Worm (Caenorhabditis elegans) whole organism, young adult: ENCODE data around the gene pmp-2.

ENCODE experiments used
- B0019.2 ChIP-seq: fragments of 200-800 bp; sonication (Bioruptor generic); conservative IDR thresholded peaks from 2 replicates; pipeline ENCODE4 v1.3.6; 2022; ENCODE audit warnings: missing genetic modification reagents, missing genetic modification characterization, missing compliant biosample characterization
- B0035.1 ChIP-seq: sonication (generic microtip); optimal IDR thresholded peaks from 2 replicates; lab custom pipeline; 2016; ENCODE audit warnings: missing genetic modification characterization, mild to moderate bottlenecking, missing compliant biosample characterization, missing genotype, missing genetic modification reagents
- B0261.1 ChIP-seq: sonication (generic microtip); optimal IDR thresholded peaks from 2 replicates; lab custom pipeline; 2016; ENCODE audit warnings: mild to moderate bottlenecking, missing genetic modification characterization, moderate library complexity, missing compliant biosample characterization
- ama-1 ChIP-seq, 3 experiments: fragments of 150-350 bp in 1 of 3; sonication (generic microtip) in 2 of 3; optimal IDR thresholded peaks; 2 replicates each; lab custom pipeline; 2014 to 2018; ENCODE audit warnings: missing biosample characterization in 2 of 3, missing genetic modification characterization in 2 of 3, missing genetic modification reagents in 2 of 3
- atf-7 ChIP-seq: sonication (generic microtip); optimal IDR thresholded peaks from 2 replicates; lab custom pipeline; 2017; ENCODE audit warnings: mild to moderate bottlenecking, missing genetic modification characterization, missing compliant biosample characterization
- bed-1 ChIP-seq: fragments of 200-800 bp; sonication (Bioruptor generic); IDR thresholded peaks from 2 replicates; pipeline ENCODE4 v1.3.6; 2022; ENCODE audit warnings: missing genetic modification reagents, missing genetic modification characterization, missing compliant biosample characterization
- dpff-1 ChIP-seq: sonication (generic microtip); optimal IDR thresholded peaks from 2 replicates; lab custom pipeline; 2017; ENCODE audit warnings: mild to moderate bottlenecking, missing genetic modification characterization, missing compliant biosample characterization
- ets-4 ChIP-seq: fragments of 200-800 bp; sonication (Bioruptor generic); optimal IDR thresholded peaks from 2 replicates; lab custom pipeline; 2018; ENCODE audit warnings: mild to moderate bottlenecking, missing genetic modification characterization, missing compliant biosample characterization
- mel-28 ChIP-seq: sonication (generic microtip); optimal IDR thresholded peaks from 2 replicates; lab custom pipeline; 2016; ENCODE audit warnings: borderline replicate concordance, mild to moderate bottlenecking, missing genetic modification characterization, missing compliant biosample characterization
- nfya-2 ChIP-seq: fragments of 200-800 bp; sonication (Bioruptor generic); IDR thresholded peaks from 2 replicates; pipeline ENCODE4 v1.3.6; 2022; ENCODE audit warnings: missing genetic modification reagents, missing genetic modification characterization, missing compliant biosample characterization
- rcor-1 ChIP-seq: fragments of 200-800 bp; sonication (Bioruptor generic); IDR thresholded peaks from 2 replicates; pipeline ENCODE4 v1.3.6; 2022; ENCODE audit warnings: missing genetic modification reagents, missing genetic modification characterization, missing compliant biosample characterization
- rec-8 ChIP-seq, 2 experiments: sonication (generic microtip); optimal IDR thresholded peaks; 2 replicates each; lab custom pipeline; 2016; ENCODE audit warnings: mild to moderate bottlenecking in 2 of 2, missing genetic modification characterization in 2 of 2, missing genetic modification reagents in 2 of 2, missing genotype in 2 of 2, missing biosample characterization in 1 of 2, missing compliant biosample characterization in 1 of 2, moderate library complexity in 1 of 2
- rpc-1 ChIP-seq, 2 experiments: fragments of 150-350 bp in 1 of 2; sonication (generic microtip) in 1 of 2; optimal IDR thresholded peaks; 2 replicates each; lab custom pipeline; 2014 to 2018; ENCODE audit warnings: missing biosample characterization in 1 of 2, missing genetic modification characterization in 1 of 2, missing genetic modification reagents in 1 of 2, missing genotype in 1 of 2
- snpc-4 ChIP-seq, 5 experiments: fragments of 150-350 bp in 1 of 5; sonication (generic microtip) in 4 of 5; optimal IDR thresholded peaks; 2 replicates each; lab custom pipeline; 2014 to 2018; ENCODE audit warnings: missing genetic modification characterization in 5 of 5, missing biosample characterization in 3 of 5, antibody characterized with exemption in 2 of 5, mild to moderate bottlenecking in 2 of 5, missing compliant biosample characterization in 2 of 5, missing genotype in 2 of 5, moderate library complexity in 2 of 5, missing genetic modification reagents in 1 of 5

DNA sequence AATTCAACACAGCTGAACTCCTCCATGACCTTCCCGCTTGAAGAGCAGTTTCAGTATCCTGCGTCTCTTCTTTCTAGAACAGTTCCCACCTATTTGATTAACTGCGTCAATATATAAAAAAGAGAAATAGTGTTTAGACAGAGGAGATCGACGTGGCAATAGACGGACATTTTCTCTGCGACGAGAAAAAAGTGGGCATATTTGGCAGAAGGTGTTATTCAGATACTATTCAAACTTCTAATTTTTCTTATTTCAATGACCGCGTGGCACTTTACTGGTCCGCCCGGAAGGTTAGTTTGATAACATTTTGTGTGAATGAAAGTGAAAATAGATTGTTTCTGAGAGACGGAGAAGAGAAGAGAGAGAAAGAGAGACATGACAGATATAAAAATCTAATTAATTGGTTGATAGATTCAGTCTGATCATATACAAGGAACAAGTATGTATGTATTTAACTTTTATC lies 39.7 kb downstream of the pmp-2 start, which contains the start of gene tbc-6:
- no peak for TF ChIP-seq B0261.1 (tag; lab: Kevin White, UChicago)
- TF ChIP-seq rpc-1 (optimal IDR thresholded peaks at IDR 0.05; lab: Kevin White, UChicago), result no peak
- TF ChIP-seq rpc-1 (tag; optimal IDR thresholded peaks at IDR 0.05; lab: Kevin White, UChicago), result no peak
- no peak for TF ChIP-seq atf-7 (tag; lab: Kevin White, UChicago)
- TF ChIP-seq mel-28 (tag; lab: Kevin White, UChicago), result no peak
- no peak for TF ChIP-seq nfya-2 (GFP tag; lab: Robert Waterston, UW)
- TF ChIP-seq snpc-4 (GFP tag; optimal IDR thresholded peaks at IDR 0.05; lab: Kevin White, UChicago), result no peak
- no peak for TF ChIP-seq snpc-4 (tag; optimal IDR thresholded peaks at IDR 0.05; lab: Kevin White, UChicago)
- no peak for TF ChIP-seq B0035.1 (tag; lab: Kevin White, UChicago)
- TF ChIP-seq bed-1 (GFP tag; lab: Robert Waterston, UW), result no peak
- no peak for TF ChIP-seq rec-8 (tag; optimal IDR thresholded peaks at IDR 0.05; lab: Kevin White, UChicago)
- TF ChIP-seq rcor-1 (GFP tag; lab: Robert Waterston, UW), result no peak
- TF ChIP-seq ama-1 (optimal IDR thresholded peaks at IDR 0.05; lab: Kevin White, UChicago), result no peak
- no peak for TF ChIP-seq ama-1 (GFP tag; optimal IDR thresholded peaks at IDR 0.05; lab: Kevin White, UChicago)
- TF ChIP-seq B0019.2, result no peak
- no peak for TF ChIP-seq ets-4 (GFP tag; lab: Kevin White, UChicago)
- TF ChIP-seq dpff-1, result no peak
